Fruit fly (Drosophila melanogaster): Measurements from ENCODE around the gene Fum1.
A peak's percentile ranks its signal among the peaks of the same experiment; 100 is the strongest.

Gene Fum1

dm6 chrX:6663976-6664375 is 14.2 kb upstream of the Fum1 start:
- TF ChIP-seq CG10348 (GFP tag; IDR thresholded peaks at IDR 0.05), result no peak
- TF ChIP-seq CG15710 (tag; optimal IDR thresholded peaks at IDR 0.05), result no peak
- no peak for TF ChIP-seq CG14655 (GFP tag; optimal IDR thresholded peaks at IDR 0.05)
- TF ChIP-seq Ets98B (GFP tag; IDR thresholded peaks at IDR 0.05), result no peak
- no peak for TF ChIP-seq CG34367 (tag; optimal IDR thresholded peaks at IDR 0.05)
- no peak for TF ChIP-seq gl (tag; optimal IDR thresholded peaks at IDR 0.05)
- TF ChIP-seq Pif1A (GFP tag; optimal IDR thresholded peaks at IDR 0.05), result no peak

DNA sequence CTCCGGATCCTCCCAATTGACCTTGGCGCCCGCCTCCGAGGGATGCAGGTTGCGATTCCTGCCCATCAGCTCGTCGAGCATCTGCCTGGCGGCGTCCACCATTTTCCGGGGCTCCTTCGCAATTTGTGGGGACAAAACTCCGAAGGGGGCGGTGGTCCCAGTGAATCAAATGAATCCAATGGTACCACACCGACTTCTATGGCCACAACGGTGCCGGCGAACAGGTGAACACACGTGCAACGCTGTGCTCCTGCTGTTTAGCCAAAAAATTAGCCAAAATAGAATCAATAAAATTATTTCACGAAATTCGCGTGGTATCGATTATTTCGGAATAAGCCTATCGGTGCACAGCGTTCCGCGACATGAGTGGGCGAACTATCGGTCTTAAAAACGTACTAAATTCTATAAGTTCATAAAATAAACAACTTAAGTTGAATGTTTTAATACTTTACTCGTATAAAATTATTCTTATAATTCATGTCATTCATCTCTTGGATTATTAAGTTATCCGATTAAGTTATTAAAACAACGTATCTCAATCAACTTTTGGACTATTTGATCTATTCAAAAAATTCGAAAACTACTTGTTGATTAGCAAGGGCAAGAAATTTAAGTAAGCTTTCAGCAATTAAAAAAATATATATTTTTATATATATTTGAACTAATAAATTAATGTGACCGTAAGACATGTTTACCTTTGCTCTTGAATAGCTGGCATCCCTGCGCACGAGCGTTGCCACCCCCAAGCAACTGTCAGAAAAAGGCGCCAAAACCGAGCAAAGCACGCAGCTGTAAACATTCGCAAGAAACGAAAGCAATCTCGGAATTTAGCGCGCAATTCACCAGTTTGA is 4.4 kb upstream of the Fum1 start, which contains the start of the genes CG3198 and Mcm6:
Gene CG3198 (minus strand): TSS at position 337 of the 851 bp plus-strand sequence.
Gene Mcm6 (plus strand): TSS at position 751 of the 851 bp plus-strand sequence.
- 0 out of 3 replicates have a peak, but pooled peaks have one; percentile 16 for TF ChIP-seq CG4496 (GFP tag; IDR thresholded peaks at IDR 0.05)
- TF ChIP-seq CG8159 (tag; optimal IDR thresholded peaks at IDR 0.05), result no peak

DNA sequence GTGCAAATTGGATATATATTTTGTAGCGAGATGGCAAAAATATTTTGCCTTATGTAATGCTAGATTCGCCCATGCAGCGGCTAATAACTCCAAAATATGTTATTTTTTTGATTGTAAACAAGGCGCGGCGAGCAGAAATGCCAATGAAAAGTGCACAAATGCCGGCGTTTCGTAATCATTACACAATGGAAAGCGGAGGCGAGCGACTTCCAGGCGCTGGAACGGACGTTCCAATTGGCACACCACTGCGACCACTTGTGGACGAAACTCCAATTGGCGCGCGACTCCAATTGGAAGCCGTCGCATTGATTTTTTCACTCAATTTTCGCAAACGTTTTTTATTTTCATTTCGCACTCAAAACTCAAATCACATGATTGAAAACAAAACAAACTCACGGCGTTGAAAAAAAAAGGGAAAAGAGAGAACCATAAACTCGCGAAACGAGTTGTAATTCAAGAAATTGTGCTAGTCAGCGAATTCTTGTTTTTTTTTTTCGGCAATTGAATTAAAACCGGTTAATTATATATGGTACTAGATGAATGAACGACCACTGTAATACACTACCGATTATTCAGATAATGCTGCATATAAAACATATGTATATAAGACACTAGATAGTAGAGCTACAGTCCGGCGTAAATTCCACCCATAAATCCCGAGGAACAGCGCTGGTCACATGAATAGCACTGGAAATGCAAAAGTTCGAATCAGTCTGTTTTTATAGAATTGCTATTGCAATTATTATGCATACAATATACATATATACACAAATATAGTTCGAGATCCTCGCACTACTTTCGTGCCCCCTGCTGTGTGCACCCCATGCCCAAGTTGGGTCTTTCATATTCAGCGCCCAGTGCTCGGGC is 644 bp downstream of the Fum1 start, which contains the start of gene ND-ASHI:
Gene ND-ASHI (minus strand): TSS at position 484 of the 867 bp plus-strand sequence.
- peak; percentile 96 for TF ChIP-seq Snoo (tag; optimal IDR thresholded peaks at IDR 0.05)
- peak; percentile 97 for TF ChIP-seq CG8301 (tag; optimal IDR thresholded peaks at IDR 0.05)
- TF ChIP-seq Pif1B (GFP tag; optimal IDR thresholded peaks at IDR 0.05), result peak; percentile 96
- peak; percentile 97 for TF ChIP-seq CG32121 (GFP tag; IDR thresholded peaks at IDR 0.05)
- TF ChIP-seq CG4496 (GFP tag; IDR thresholded peaks at IDR 0.05), result peak; percentile 99
- TF ChIP-seq CG10348 (GFP tag; IDR thresholded peaks at IDR 0.05), result peak; percentile 89
- peak; percentile 95 for TF ChIP-seq CG17806 (tag; optimal IDR thresholded peaks at IDR 0.05)
- peak; percentile 96 for TF ChIP-seq CG8159 (tag; optimal IDR thresholded peaks at IDR 0.05)
- peak; percentile 95 for TF ChIP-seq CG9948 (tag; optimal IDR thresholded peaks at IDR 0.05)
- TF ChIP-seq gl (tag; optimal IDR thresholded peaks at IDR 0.05), result peak; percentile 92
- peak; percentile 97 for TF ChIP-seq Pif1A (GFP tag; optimal IDR thresholded peaks at IDR 0.05)
- TF ChIP-seq fd96Ca (GFP tag; IDR thresholded peaks at IDR 0.05), result peak; percentile 98
- peak; percentile 97 for TF ChIP-seq CG15710 (tag; optimal IDR thresholded peaks at IDR 0.05)
- no peak for TF ChIP-seq D1 (tag; optimal IDR thresholded peaks at IDR 0.05)
- TF ChIP-seq rn (GFP tag; IDR thresholded peaks at IDR 0.05), result peak; percentile 92
- peak; percentile 97 for TF ChIP-seq CG12605 (GFP tag; IDR thresholded peaks at IDR 0.05)
- TF ChIP-seq CG13204 (GFP tag; optimal IDR thresholded peaks at IDR 0.05), result peak; percentile 93
- TF ChIP-seq Ets98B (GFP tag; IDR thresholded peaks at IDR 0.05), result peak; percentile 98
- TF ChIP-seq CG14655 (GFP tag; optimal IDR thresholded peaks at IDR 0.05), result peak; percentile 97
- peak; percentile 61 for TF ChIP-seq EcR (GFP tag; optimal IDR thresholded peaks at IDR 0.05)
- peak; percentile 97 for TF ChIP-seq CG34367 (tag; optimal IDR thresholded peaks at IDR 0.05)

DNA sequence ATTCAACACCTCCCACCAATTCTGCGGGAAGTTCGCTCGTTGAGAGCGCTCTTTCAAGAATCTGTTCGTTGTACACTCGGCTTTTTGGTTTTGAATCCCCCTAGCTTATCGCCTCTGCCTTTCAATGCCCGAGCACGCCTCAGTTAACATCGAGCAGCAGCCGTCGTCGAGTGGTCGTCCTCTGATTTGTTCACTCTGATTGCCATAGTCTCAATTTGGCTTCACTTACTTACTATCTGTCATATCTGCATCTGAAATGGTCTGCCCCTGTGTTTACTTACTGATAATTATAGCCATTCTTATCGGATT is 1.2 kb downstream of the Fum1 start:
- no peak for TF ChIP-seq CG9948 (tag; optimal IDR thresholded peaks at IDR 0.05)
- TF ChIP-seq CG32121 (GFP tag; IDR thresholded peaks at IDR 0.05), result no peak
- no peak for TF ChIP-seq CG10348 (GFP tag; IDR thresholded peaks at IDR 0.05)
- peak; percentile 43 for TF ChIP-seq EcR (GFP tag; optimal IDR thresholded peaks at IDR 0.05)
- no peak for TF ChIP-seq Pif1B (GFP tag; optimal IDR thresholded peaks at IDR 0.05)
- no peak for TF ChIP-seq CG13204 (GFP tag; optimal IDR thresholded peaks at IDR 0.05)
- no peak for TF ChIP-seq Ets98B (GFP tag; IDR thresholded peaks at IDR 0.05)

- TF ChIP-seq CG13204 (GFP tag; optimal IDR thresholded peaks at IDR 0.05), result no peak
- no peak for TF ChIP-seq D1 (tag; optimal IDR thresholded peaks at IDR 0.05)
- no peak for TF ChIP-seq Ets98B (GFP tag; IDR thresholded peaks at IDR 0.05)
- no peak for TF ChIP-seq CG12605 (GFP tag; IDR thresholded peaks at IDR 0.05)
- no peak for TF ChIP-seq CG32121 (GFP tag; IDR thresholded peaks at IDR 0.05)
- TF ChIP-seq Pif1A (GFP tag; optimal IDR thresholded peaks at IDR 0.05), result no peak
- no peak for TF ChIP-seq CG9948 (tag; optimal IDR thresholded peaks at IDR 0.05)
- no peak for TF ChIP-seq CG10348 (GFP tag; IDR thresholded peaks at IDR 0.05)
- TF ChIP-seq CG4496 (GFP tag; IDR thresholded peaks at IDR 0.05), result no peak
- TF ChIP-seq rn (GFP tag; IDR thresholded peaks at IDR 0.05), result no peak
These were observed 3.2 kb downstream of the Fum1 start, which contains the start of gene Fum2 for dm6 chrX:6681467-6681866. Fum2 (plus strand) TSS chrX:6681767.

Data from whole organism, pupa.